Fruit fly (Drosophila melanogaster) whole organism, embryonic: ENCODE results near the gene CG5608.

Experiments
- Aef1 ChIP-seq: fragments of 200-800 bp; sonication (Bioruptor generic); IDR thresholded peaks from 3 replicates; pipeline ENCODE4 v1.3.6; 2022; ENCODE audit warnings: missing biosample characterization, missing genetic modification characterization
- C15 ChIP-seq: fragments of 200-800 bp; sonication (Bioruptor generic); IDR thresholded peaks from 3 replicates; pipeline ENCODE4 v1.3.6; 2022; ENCODE audit warnings: missing biosample characterization, missing genetic modification characterization
- CG10543 ChIP-seq: fragments of 200-800 bp; sonication (Bioruptor generic); optimal IDR thresholded peaks from 3 replicates; lab custom pipeline; 2017; ENCODE audit warnings: missing biosample characterization, mild to moderate bottlenecking, missing genetic modification characterization, moderate library complexity
- CG14965 ChIP-seq: fragments of 200-800 bp; sonication (Bioruptor generic); optimal IDR thresholded peaks from 2 replicates; lab custom pipeline; 2016; ENCODE audit warnings: missing biosample characterization, missing genetic modification characterization, borderline replicate concordance
- CG1529 ChIP-seq: fragments of 200-800 bp; sonication (Bioruptor generic); optimal IDR thresholded peaks from 3 replicates; lab custom pipeline; 2018; ENCODE audit warnings: missing biosample characterization, missing genetic modification characterization
- CG15696 ChIP-seq: fragments of 200-800 bp; sonication (Bioruptor generic); optimal IDR thresholded peaks from 2 replicates; lab custom pipeline; 2019; ENCODE audit warnings: missing biosample characterization, mild to moderate bottlenecking, missing genetic modification characterization, moderate library complexity
- CG16779 ChIP-seq: fragments of 200-800 bp; sonication (Bioruptor generic); IDR thresholded peaks from 2 replicates; pipeline ENCODE4 v1.3.6; 2022; ENCODE audit warnings: missing biosample characterization, missing genetic modification characterization
- CG16815 ChIP-seq: fragments of 200-800 bp; sonication (Bioruptor generic); optimal IDR thresholded peaks from 3 replicates; lab custom pipeline; 2017; ENCODE audit warnings: missing biosample characterization, mild to moderate bottlenecking, missing genetic modification characterization
- CG16863 ChIP-seq: fragments of 200-800 bp; sonication (Bioruptor generic); optimal IDR thresholded peaks from 3 replicates; lab custom pipeline; 2016; ENCODE audit warnings: missing biosample characterization, missing genetic modification characterization
- CG17912 ChIP-seq: fragments of 200-800 bp; sonication (Bioruptor generic); optimal IDR thresholded peaks from 2 replicates; lab custom pipeline; 2018; ENCODE audit warnings: missing biosample characterization, mild to moderate bottlenecking, missing genetic modification characterization
- CG18011 ChIP-seq: fragments of 200-800 bp; sonication (Bioruptor generic); optimal IDR thresholded peaks from 2 replicates; lab custom pipeline; 2017; ENCODE audit warnings: missing biosample characterization, missing genetic modification characterization, mild to moderate bottlenecking, moderate library complexity, missing genotype
- CG2129 ChIP-seq: fragments of 200-800 bp; sonication (Bioruptor generic); IDR thresholded peaks from 2 replicates; pipeline ENCODE4 v1.3.6; 2022; ENCODE audit warnings: missing biosample characterization, missing genetic modification characterization; ENCODE audit not compliant: partially characterized antibody
- CG30020 ChIP-seq: fragments of 200-800 bp; optimal IDR thresholded peaks from 2 replicates; lab custom pipeline; 2019; ENCODE audit warnings: missing biosample characterization, mild to moderate bottlenecking, missing genetic modification characterization, moderate library complexity
- CG5245 ChIP-seq: fragments of 200-800 bp; sonication (Bioruptor generic); optimal IDR thresholded peaks from 3 replicates; lab custom pipeline; 2016; ENCODE audit warnings: missing biosample characterization, missing genetic modification characterization
- CG6683 ChIP-seq: fragments of 200-800 bp; sonication (Bioruptor generic); optimal IDR thresholded peaks from 2 replicates; lab custom pipeline; 2017; ENCODE audit warnings: missing biosample characterization, mild to moderate bottlenecking, missing genetic modification characterization, missing genetic modification reagents
- CG6791 ChIP-seq: fragments of 200-800 bp; sonication (Bioruptor generic); IDR thresholded peaks from 3 replicates; pipeline ENCODE4 v1.3.6; 2022; ENCODE audit warnings: missing biosample characterization, missing genetic modification characterization; ENCODE audit not compliant: partially characterized antibody
- CG8089 ChIP-seq: fragments of 200-800 bp; sonication (Bioruptor generic); optimal IDR thresholded peaks from 3 replicates; lab custom pipeline; 2016; ENCODE audit warnings: missing biosample characterization, missing genetic modification characterization
- CG8944 ChIP-seq: fragments of 200-800 bp; sonication (Bioruptor generic); optimal IDR thresholded peaks from 3 replicates; lab custom pipeline; 2016; ENCODE audit warnings: missing biosample characterization, missing genetic modification characterization
- CG9797 ChIP-seq: fragments of 200-800 bp; sonication (Bioruptor generic); optimal IDR thresholded peaks from 3 replicates; lab custom pipeline; 2018; ENCODE audit warnings: missing biosample characterization, mild to moderate bottlenecking, missing genetic modification characterization
- CG9932 ChIP-seq: fragments of 200-800 bp; sonication (Bioruptor generic); IDR thresholded peaks from 2 replicates; pipeline ENCODE4 v1.3.6; 2022; ENCODE audit warnings: missing biosample characterization, missing genetic modification characterization
- CHES-1-like ChIP-seq: fragments of 200-800 bp; sonication (Bioruptor generic); optimal IDR thresholded peaks from 2 replicates; lab custom pipeline; 2016; ENCODE audit warnings: missing biosample characterization, missing genetic modification characterization
- Chrac-16 ChIP-seq: fragments of 200-800 bp; sonication (Bioruptor generic); optimal IDR thresholded peaks from 3 replicates; lab custom pipeline; 2016; ENCODE audit warnings: missing biosample characterization, missing genetic modification characterization
- Dad ChIP-seq: fragments of 200-800 bp; sonication (Bioruptor generic); optimal IDR thresholded peaks from 3 replicates; lab custom pipeline; 2016; ENCODE audit warnings: missing biosample characterization, missing genetic modification characterization
- Hr39 ChIP-seq: fragments of >200 bp; optimal IDR thresholded peaks from 2 replicates; lab custom pipeline; 2017
- MESR4 ChIP-seq: fragments of 200-800 bp; sonication (Bioruptor generic); optimal IDR thresholded peaks from 2 replicates; lab custom pipeline; 2018; ENCODE audit warnings: missing biosample characterization, mild to moderate bottlenecking, missing genetic modification characterization, moderate library complexity
- NC2α ChIP-seq: fragments of 200-800 bp; sonication (Bioruptor generic); optimal IDR thresholded peaks from 2 replicates; lab custom pipeline; 2016; ENCODE audit warnings: missing biosample characterization, missing genetic modification characterization
- Oaz ChIP-seq: fragments of 200-800 bp; sonication (Bioruptor generic); IDR thresholded peaks from 2 replicates; pipeline ENCODE4 v1.3.6; 2022; ENCODE audit warnings: missing biosample characterization, missing genetic modification characterization
- Sry-β ChIP-seq: fragments of 200-800 bp; sonication (Bioruptor generic); optimal IDR thresholded peaks from 2 replicates; lab custom pipeline; 2018; ENCODE audit warnings: missing biosample characterization, mild to moderate bottlenecking, missing genetic modification characterization, moderate library complexity
- Stat92E ChIP-seq, 3 experiments: fragments of >200 bp in 2 of 3; fragments of 200-800 bp in 1 of 3; sonication (Bioruptor generic) in 1 of 3; optimal IDR thresholded peaks; 2 replicates each; lab custom pipeline; 2017 to 2019; ENCODE audit warnings: missing biosample characterization in 3 of 3, missing genetic modification characterization in 3 of 3, mild to moderate bottlenecking in 1 of 3, moderate library complexity in 1 of 3
- aop ChIP-seq: fragments of 200-800 bp; sonication (Bioruptor generic); IDR thresholded peaks from 2 replicates; pipeline ENCODE4 v1.3.6; 2022; ENCODE audit warnings: missing biosample characterization, missing genetic modification characterization
- ci ChIP-seq: fragments of 200-800 bp; sonication (Bioruptor generic); IDR thresholded peaks from 3 replicates; pipeline ENCODE4 v1.3.6; 2022; ENCODE audit warnings: missing biosample characterization, missing genetic modification characterization
- croc ChIP-seq: fragments of 200-800 bp; sonication (Bioruptor generic); conservative IDR thresholded peaks from 3 replicates; pipeline ENCODE4 v1.3.6; 2022; ENCODE audit warnings: missing biosample characterization, missing genetic modification characterization
- dimm ChIP-seq: fragments of 200-800 bp; sonication (Bioruptor generic); IDR thresholded peaks from 2 replicates; pipeline ENCODE4 v1.3.6; 2022; ENCODE audit warnings: missing biosample characterization, missing genetic modification characterization
- exex ChIP-seq: fragments of 200-800 bp; sonication (Bioruptor generic); optimal IDR thresholded peaks from 4 replicates; lab custom pipeline; 2018; ENCODE audit warnings: missing biosample characterization, mild to moderate bottlenecking, missing genetic modification characterization, moderate library complexity
- gcm ChIP-seq: fragments of 200-800 bp; sonication (Bioruptor generic); optimal IDR thresholded peaks from 2 replicates; lab custom pipeline; 2019; ENCODE audit warnings: missing biosample characterization, mild to moderate bottlenecking, missing genetic modification characterization, moderate library complexity
- gro ChIP-seq: fragments of 200-800 bp; sonication (Bioruptor generic); optimal IDR thresholded peaks from 2 replicates; lab custom pipeline; 2016; ENCODE audit warnings: missing biosample characterization, missing genetic modification characterization
- hbn ChIP-seq: fragments of 200-800 bp; sonication (Bioruptor generic); IDR thresholded peaks from 2 replicates; pipeline ENCODE4 v1.3.6; 2022; ENCODE audit warnings: missing biosample characterization, missing genetic modification characterization; ENCODE audit not compliant: partially characterized antibody
- her ChIP-seq: fragments of 200-800 bp; sonication (Bioruptor generic); optimal IDR thresholded peaks from 2 replicates; lab custom pipeline; 2016; ENCODE audit warnings: missing biosample characterization, missing genetic modification characterization
- hth ChIP-seq: fragments of >200 bp; optimal IDR thresholded peaks from 2 replicates; lab custom pipeline; 2017; ENCODE audit warnings: inconsistent platforms
- jing ChIP-seq: fragments of 200-800 bp; sonication (Bioruptor generic); optimal IDR thresholded peaks from 2 replicates; lab custom pipeline; 2018; ENCODE audit warnings: missing biosample characterization, mild to moderate bottlenecking, missing genetic modification characterization
- kay ChIP-seq: fragments of 200-800 bp; sonication (Bioruptor generic); optimal IDR thresholded peaks from 2 replicates; lab custom pipeline; 2016; ENCODE audit warnings: missing biosample characterization, missing genetic modification characterization
- lbe ChIP-seq: fragments of 200-800 bp; sonication (Bioruptor generic); optimal IDR thresholded peaks from 2 replicates; lab custom pipeline; 2016; ENCODE audit warnings: missing biosample characterization, mild to moderate bottlenecking, missing genetic modification characterization
- luna ChIP-seq: fragments of 200-800 bp; sonication (Bioruptor generic); optimal IDR thresholded peaks from 2 replicates; lab custom pipeline; 2016; ENCODE audit warnings: missing biosample characterization, missing genetic modification characterization
- oc ChIP-seq: fragments of 200-800 bp; sonication (Bioruptor generic); optimal IDR thresholded peaks from 2 replicates; lab custom pipeline; 2018; ENCODE audit warnings: missing biosample characterization, mild to moderate bottlenecking, missing genetic modification characterization, moderate library complexity
- pum ChIP-seq: fragments of 200-800 bp; sonication (Bioruptor generic); optimal IDR thresholded peaks from 2 replicates; lab custom pipeline; 2016; ENCODE audit warnings: missing biosample characterization, missing genetic modification characterization
- sens-2 ChIP-seq: fragments of 200-800 bp; sonication (Bioruptor generic); IDR thresholded peaks from 2 replicates; pipeline ENCODE4 v1.3.6; 2022; ENCODE audit warnings: missing biosample characterization, missing genetic modification characterization
- sisA ChIP-seq: fragments of 200-800 bp; sonication (Bioruptor generic); IDR thresholded peaks from 2 replicates; pipeline ENCODE4 v1.3.6; 2022; ENCODE audit warnings: missing biosample characterization, missing genetic modification characterization
- slou ChIP-seq: fragments of 200-800 bp; sonication (Bioruptor generic); optimal IDR thresholded peaks from 3 replicates; lab custom pipeline; 2016; ENCODE audit warnings: missing biosample characterization, missing genetic modification characterization
- unc-4 ChIP-seq: fragments of 200-800 bp; sonication (Bioruptor generic); IDR thresholded peaks from 2 replicates; pipeline ENCODE4 v1.3.6; 2022; ENCODE audit warnings: missing biosample characterization, missing genetic modification characterization; ENCODE audit not compliant: partially characterized antibody
- vfl ChIP-seq: fragments of 200-800 bp; sonication (Bioruptor generic); optimal IDR thresholded peaks from 2 replicates; lab custom pipeline; 2016; ENCODE audit warnings: missing biosample characterization, missing genetic modification characterization
- zf30C ChIP-seq: fragments of 200-800 bp; sonication (Bioruptor generic); optimal IDR thresholded peaks from 3 replicates; lab custom pipeline; 2018; ENCODE audit warnings: missing biosample characterization, mild to moderate bottlenecking, missing genetic modification characterization

CG5608 gene

dm6 chr3R:12439401-12440143, 25.5 kb downstream of the CG5608 start, which contains the start of gene Desat1 (continued):
- no peak for TF ChIP-seq CG1529 (GFP tag; lab: Kevin White, UChicago)
- TF ChIP-seq slou (GFP tag; lab: Kevin White, UChicago), result no peak
- no peak for TF ChIP-seq CG16779
- TF ChIP-seq aop (GFP tag; lab: Robert Waterston, UW), result no peak
- no peak for TF ChIP-seq luna (GFP tag; lab: Kevin White, UChicago)
- no peak for TF ChIP-seq hth (lab: Kevin White, UChicago)
- no peak for TF ChIP-seq CG5245
- TF ChIP-seq CG30020 (tag; lab: Kevin White, UChicago), result peak; percentile 32
- no peak for TF ChIP-seq CG6683
- peak; percentile 5 for TF ChIP-seq CHES-1-like (GFP tag; lab: Kevin White, UChicago)
- no peak for TF ChIP-seq CG14965 (GFP tag; lab: Kevin White, UChicago)
- peak; percentile 82 for TF ChIP-seq exex (tag; lab: Kevin White, UChicago)
- TF ChIP-seq CG16815 (GFP tag; lab: Kevin White, UChicago), result no peak
- peak; percentile 50 for TF ChIP-seq lbe
- TF ChIP-seq CG6791 (GFP tag; lab: Robert Waterston, UW), result peak; percentile 95
- TF ChIP-seq croc (GFP tag; lab: Robert Waterston, UW), result no peak
- no peak for TF ChIP-seq CG18011
- TF ChIP-seq dimm, result no peak
- TF ChIP-seq CG9797 (GFP tag; lab: Kevin White, UChicago), result no peak
- TF ChIP-seq Oaz (GFP tag; lab: Robert Waterston, UW), result no peak
- peak in 1 of 3 experiments; percentile 41 for TF ChIP-seq Stat92E (GFP tag; optimal IDR thresholded peaks at IDR 0.05; lab: Kevin White, UChicago)
- peak; percentile 20; the same call in 1 of the 2 replicates for TF ChIP-seq CG9932 (GFP tag; lab: Robert Waterston, UW)
- TF ChIP-seq Hr39 (lab: Kevin White, UChicago), result no peak
- no peak for TF ChIP-seq CG16863
- no peak for TF ChIP-seq ci (GFP tag; lab: Robert Waterston, UW)
- peak; percentile 40 for TF ChIP-seq MESR4
- TF ChIP-seq NC2α, result no peak
- TF ChIP-seq zf30C, result no peak
- TF ChIP-seq pum (GFP tag; lab: Kevin White, UChicago), result no peak
- TF ChIP-seq sisA (GFP tag; lab: Robert Waterston, UW), result no peak
- no peak for TF ChIP-seq kay (GFP tag; lab: Kevin White, UChicago)
- TF ChIP-seq Aef1 (GFP tag; lab: Robert Waterston, UW), result no peak
- no peak for TF ChIP-seq Chrac-16 (GFP tag; lab: Kevin White, UChicago)
- TF ChIP-seq Sry-β, result peak; percentile 55
- TF ChIP-seq sens-2 (GFP tag; lab: Robert Waterston, UW), result no peak
- TF ChIP-seq Dad (GFP tag; lab: Kevin White, UChicago), result no peak
- TF ChIP-seq oc, result no peak
- TF ChIP-seq CG2129, result peak; percentile 72
- peak; percentile 31 for TF ChIP-seq CG10543
- no peak for TF ChIP-seq C15 (GFP tag; lab: Robert Waterston, UW)
- no peak for TF ChIP-seq CG8944
- no peak for TF ChIP-seq vfl (GFP tag; lab: Kevin White, UChicago)
- TF ChIP-seq hbn (GFP tag; lab: Robert Waterston, UW), result peak; percentile 89
- no peak for TF ChIP-seq CG8089 (GFP tag; lab: Kevin White, UChicago)
- TF ChIP-seq gro (GFP tag; lab: Kevin White, UChicago), result peak; percentile 6
- TF ChIP-seq CG15696 (tag; lab: Kevin White, UChicago), result no peak
- TF ChIP-seq CG17912 (GFP tag; lab: Kevin White, UChicago), result no peak
- TF ChIP-seq gcm (GFP tag; lab: Kevin White, UChicago), result peak; percentile 27
- no peak for TF ChIP-seq her (GFP tag; lab: Kevin White, UChicago)
- TF ChIP-seq jing (GFP tag; lab: Kevin White, UChicago), result no peak
- peak; percentile 93 for TF ChIP-seq unc-4 (GFP tag; lab: Robert Waterston, UW)
